Fruit fly (Drosophila melanogaster): ENCODE data around the gene Grp170.

Grp170 gene

DNA sequence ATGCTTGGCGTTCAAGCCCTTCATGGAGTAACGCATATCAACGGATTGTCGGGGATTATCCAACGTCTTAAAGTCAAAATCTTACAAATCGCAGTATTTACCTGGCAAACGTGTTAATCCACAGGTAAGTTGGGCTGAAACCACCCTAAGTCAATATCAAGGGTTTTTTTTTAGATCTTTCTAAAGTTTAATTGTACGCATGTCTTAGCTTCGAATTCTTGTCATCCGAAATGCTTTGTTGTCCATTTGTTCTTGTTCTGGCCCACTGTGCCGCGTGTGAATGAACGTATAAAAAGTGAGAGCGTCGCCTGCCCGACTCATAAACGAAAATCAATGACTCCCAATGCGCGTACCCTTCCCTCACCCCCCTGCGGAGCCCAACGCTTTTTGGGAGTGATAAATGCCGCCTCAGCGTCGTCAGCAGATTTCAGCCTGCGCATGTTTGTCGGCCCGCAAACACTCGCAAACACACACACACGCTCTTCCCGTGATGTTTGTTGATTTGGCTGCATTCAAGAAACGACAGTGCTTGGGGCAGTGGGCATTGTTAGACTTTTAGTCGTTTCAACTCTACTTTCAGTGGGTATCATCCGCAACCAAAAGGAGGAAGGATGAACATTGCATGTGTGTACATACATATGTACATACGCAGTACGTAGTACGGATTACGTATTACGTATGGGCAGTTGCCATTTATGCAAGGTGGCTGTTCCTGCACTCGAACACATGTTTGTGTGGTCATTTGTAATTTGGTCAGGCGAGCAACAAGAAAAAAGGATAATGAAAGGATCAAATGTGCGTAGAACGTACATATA is 21.6 kb upstream of the Grp170 start (continued):
- TF ChIP-seq CG34224 (GFP tag; IDR thresholded peaks at IDR 0.05; ENCODE audit: partially characterized antibody) (no peak), nom (GFP tag; optimal IDR thresholded peaks at IDR 0.05) (peak; percentile 82), CG12391 (tag; optimal IDR thresholded peaks at IDR 0.05) (peak; percentile 91), CG11695 (GFP tag; IDR thresholded peaks at IDR 0.05) (peak; percentile 87), tgo (GFP tag; IDR thresholded peaks at IDR 0.05) (peak; percentile 83), Rfx (GFP tag; IDR thresholded peaks at IDR 0.05) (peak; percentile 77; the same call in 1 of the 2 replicates), Dref (GFP tag; IDR thresholded peaks at IDR 0.05) (no peak), CG1233 (GFP tag; optimal IDR thresholded peaks at IDR 0.05) (peak; percentile 91), CG11085 (GFP tag; IDR thresholded peaks at IDR 0.05) (peak; percentile 72), Vsx1 (GFP tag; optimal IDR thresholded peaks at IDR 0.05) (peak; percentile 78), Scr (GFP tag; IDR thresholded peaks at IDR 0.05; ENCODE audit: partially characterized antibody) (no peak), CG12071 (GFP tag; optimal IDR thresholded peaks at IDR 0.05) (peak; percentile 82), sisA (GFP tag; IDR thresholded peaks at IDR 0.05) (peak; percentile 77), amos (GFP tag; IDR thresholded peaks at IDR 0.05; ENCODE audit: partially characterized antibody) (peak; percentile 16; the same call in 1 of the 2 replicates), Mad (GFP tag; optimal IDR thresholded peaks at IDR 0.05) (peak; percentile 89), CG8388 (GFP tag; optimal IDR thresholded peaks at IDR 0.05) (peak; percentile 89), CG10209 (GFP tag; optimal IDR thresholded peaks at IDR 0.05) (peak; percentile 96), MESR4 (GFP tag; optimal IDR thresholded peaks at IDR 0.05) (no peak), CG14667 (GFP tag; IDR thresholded peaks at IDR 0.05) (peak; percentile 71), BtbVII (GFP tag; optimal IDR thresholded peaks at IDR 0.05) (peak; percentile 95), CG10274 (GFP tag; optimal IDR thresholded peaks at IDR 0.05) (peak; percentile 88), Deaf1 (tag; optimal IDR thresholded peaks at IDR 0.05) (peak; percentile 72), tin (GFP tag; optimal IDR thresholded peaks at IDR 0.05) (peak; percentile 89), gt (GFP tag; IDR thresholded peaks at IDR 0.05) (peak; percentile 54), Hr51 (GFP tag; optimal IDR thresholded peaks at IDR 0.05) (peak; percentile 88 to 95), CG4707 (GFP tag; optimal IDR thresholded peaks at IDR 0.05) (peak; percentile 98), CG11723 (GFP tag; optimal IDR thresholded peaks at IDR 0.05) (peak; percentile 91), slp2 (GFP tag; optimal IDR thresholded peaks at IDR 0.05) (peak; percentile 95), CG4820 (GFP tag; optimal IDR thresholded peaks at IDR 0.05) (peak; percentile 92), crc (GFP tag; optimal IDR thresholded peaks at IDR 0.05) (peak; percentile 94), Mes4 (GFP tag; optimal IDR thresholded peaks at IDR 0.05) (peak; percentile 93), CG17829 (tag; optimal IDR thresholded peaks at IDR 0.05) (peak; percentile 91), croc (GFP tag; conservative IDR thresholded peaks at IDR 0.05) (peak; percentile 84), row (GFP tag; IDR thresholded peaks at IDR 0.05) (peak; percentile 94), zfh1 (GFP tag; IDR thresholded peaks at IDR 0.05) (peak; percentile 74; the same call in 2 of the 3 replicates), CG2875 (GFP tag; optimal IDR thresholded peaks at IDR 0.05) (peak; percentile 94), gsb (GFP tag; IDR thresholded peaks at IDR 0.05) (0 out of 2 replicates have a peak, but pooled peaks have one; percentile 53), al (GFP tag; IDR thresholded peaks at IDR 0.05) (peak; percentile 69), CG6791 (GFP tag; IDR thresholded peaks at IDR 0.05; ENCODE audit: partially characterized antibody) (no peak), Pdp1 (GFP tag; optimal IDR thresholded peaks at IDR 0.05) (peak; percentile 87 to 96), Nf-YC (tag; optimal IDR thresholded peaks at IDR 0.05) (peak; percentile 84), CG16863 (GFP tag; optimal IDR thresholded peaks at IDR 0.05) (peak; percentile 95), ham (GFP tag; IDR thresholded peaks at IDR 0.05) (0 out of 2 replicates have a peak, but pooled peaks have one; percentile 21), ftz-f1 (GFP tag; optimal IDR thresholded peaks at IDR 0.05) (no peak), D (optimal IDR thresholded peaks at IDR 0.05) (no peak), D (GFP tag; optimal IDR thresholded peaks at IDR 0.05) (peak; percentile 94), NfI (GFP tag; optimal IDR thresholded peaks at IDR 0.05) (peak; percentile 89), Dfd (GFP tag; optimal IDR thresholded peaks at IDR 0.05) (no peak)

All from whole organism, embryonic.